Worm (Caenorhabditis elegans) whole organism, midembryonic: ENCODE results near the gene dkf-2.

Experiments
- cog-1 ChIP-seq: sonication (generic microtip); optimal IDR thresholded peaks from 2 replicates; lab custom pipeline; 2016; ENCODE audit warnings: missing genetic modification characterization, missing compliant biosample characterization
- flt-1 ChIP-seq: fragments of 200-800 bp; sonication (Bioruptor generic); IDR thresholded peaks from 2 replicates; pipeline ENCODE4 v1.3.6; 2022; ENCODE audit warnings: missing genetic modification characterization, missing compliant biosample characterization
- klf-2 ChIP-seq: fragments of 200-800 bp; sonication (Bioruptor generic); conservative IDR thresholded peaks from 2 replicates; pipeline ENCODE4 v1.3.6; 2022; ENCODE audit warnings: missing genetic modification reagents, missing genetic modification characterization, missing compliant biosample characterization
- med-1 ChIP-seq: sonication (generic microtip); optimal IDR thresholded peaks from 2 replicates; lab custom pipeline; 2017; ENCODE audit warnings: missing genetic modification characterization, mild to moderate bottlenecking, missing compliant biosample characterization, antibody characterized with exemption, missing genetic modification reagents; ENCODE audit not compliant: insufficient read depth
- ref-1 ChIP-seq: fragments of 200-800 bp; sonication (Bioruptor generic); conservative IDR thresholded peaks from 2 replicates; pipeline ENCODE4 v1.3.6; 2022; ENCODE audit warnings: missing genetic modification reagents, missing genetic modification characterization, missing compliant biosample characterization
- tab-1 ChIP-seq: fragments of 200-800 bp; sonication (Bioruptor generic); IDR thresholded peaks from 2 replicates; pipeline ENCODE4 v1.3.6; 2022; ENCODE audit warnings: missing genetic modification characterization, missing compliant biosample characterization
- ztf-23 ChIP-seq: fragments of 200-800 bp; sonication (Bioruptor generic); IDR thresholded peaks from 2 replicates; pipeline ENCODE4 v1.3.6; 2022; ENCODE audit warnings: missing genetic modification reagents, missing genetic modification characterization, missing compliant biosample characterization
- ztf-29 ChIP-seq: fragments of 200-800 bp; sonication (Bioruptor generic); IDR thresholded peaks from 2 replicates; pipeline ENCODE4 v1.3.6; 2022; ENCODE audit warnings: missing genetic modification reagents, missing genetic modification characterization, missing compliant biosample characterization

- TF ChIP-seq flt-1 (GFP tag; lab: Robert Waterston, UW) (no peak), med-1 (no peak), ztf-23 (GFP tag; lab: Robert Waterston, UW) (no peak), cog-1 (tag; lab: Kevin White, UChicago) (no peak), tab-1 (GFP tag; lab: Robert Waterston, UW) (no peak), ref-1 (GFP tag; lab: Robert Waterston, UW) (no peak), klf-2 (no peak), ztf-29 (no peak)
Observed at ce11 chrV:16778540-16779280, 31.3 kb downstream of the dkf-2 start.
